Worm (Caenorhabditis elegans): ENCODE measurements around the gene mdt-30.

Gene mdt-30

ce11 chrIII:8045734-8046133 lies 17.9 kb upstream of the mdt-30 start, which contains the start of gene K12H4.3:
TSS of gene K12H4.3 (plus strand) at chrIII:8046034.
- TF ChIP-seq T22C8.4 (GFP tag; IDR thresholded peaks at IDR 0.05), result no peak
- TF ChIP-seq ztf-29 (GFP tag; IDR thresholded peaks at IDR 0.05), result no peak
- no peak for TF ChIP-seq flt-1 (GFP tag; IDR thresholded peaks at IDR 0.05)
- TF ChIP-seq ref-1 (GFP tag; conservative IDR thresholded peaks at IDR 0.05), result no peak
- TF ChIP-seq cog-1 (tag; optimal IDR thresholded peaks at IDR 0.05), result no peak
- no peak for TF ChIP-seq med-1 (GFP tag; optimal IDR thresholded peaks at IDR 0.05; ENCODE audit: insufficient read depth)
- no peak for TF ChIP-seq klf-2 (GFP tag; conservative IDR thresholded peaks at IDR 0.05)
- no peak for TF ChIP-seq tab-1 (GFP tag; IDR thresholded peaks at IDR 0.05)

ce11 chrIII:8044717-8045116 lies 16.9 kb upstream of the mdt-30 start, which contains the start of gene spcs-3:
TSS of gene spcs-3 (plus strand) at chrIII:8045017.
- TF ChIP-seq ref-1 (GFP tag; conservative IDR thresholded peaks at IDR 0.05), result no peak
- TF ChIP-seq klf-2 (GFP tag; conservative IDR thresholded peaks at IDR 0.05), result no peak
- TF ChIP-seq med-1 (GFP tag; optimal IDR thresholded peaks at IDR 0.05; ENCODE audit: insufficient read depth), result no peak
- TF ChIP-seq flt-1 (GFP tag; IDR thresholded peaks at IDR 0.05), result no peak
- TF ChIP-seq ztf-29 (GFP tag; IDR thresholded peaks at IDR 0.05), result no peak
- no peak for TF ChIP-seq T22C8.4 (GFP tag; IDR thresholded peaks at IDR 0.05)
- TF ChIP-seq ztf-23 (GFP tag; IDR thresholded peaks at IDR 0.05), result no peak
- no peak for TF ChIP-seq tab-1 (GFP tag; IDR thresholded peaks at IDR 0.05)
- TF ChIP-seq cog-1 (tag; optimal IDR thresholded peaks at IDR 0.05), result no peak

- TF ChIP-seq flt-1 (GFP tag; IDR thresholded peaks at IDR 0.05) (no peak), klf-2 (GFP tag; conservative IDR thresholded peaks at IDR 0.05) (no peak), ztf-23 (GFP tag; IDR thresholded peaks at IDR 0.05) (no peak), ref-1 (GFP tag; conservative IDR thresholded peaks at IDR 0.05) (no peak), T22C8.4 (GFP tag; IDR thresholded peaks at IDR 0.05) (no peak), tab-1 (GFP tag; IDR thresholded peaks at IDR 0.05) (no peak), ztf-29 (GFP tag; IDR thresholded peaks at IDR 0.05) (no peak), med-1 (GFP tag; optimal IDR thresholded peaks at IDR 0.05; ENCODE audit: insufficient read depth) (no peak), cog-1 (tag; optimal IDR thresholded peaks at IDR 0.05) (no peak)
Observed at ce11 chrIII:8044187-8044586, 16.3 kb upstream of the mdt-30 start, which contains the start of gene K12H4.5. TSS of gene K12H4.5 (plus strand) at chrIII:8044487.

ce11 chrIII:8043784-8044183 lies 15.9 kb upstream of the mdt-30 start:
- TF ChIP-seq med-1 (GFP tag; optimal IDR thresholded peaks at IDR 0.05; ENCODE audit: insufficient read depth), result peak; percentile 73
- TF ChIP-seq cog-1 (tag; optimal IDR thresholded peaks at IDR 0.05), result peak; percentile 100
- TF ChIP-seq tab-1 (GFP tag; IDR thresholded peaks at IDR 0.05), result peak; percentile 99
- TF ChIP-seq klf-2 (GFP tag; conservative IDR thresholded peaks at IDR 0.05), result peak; percentile 100
- TF ChIP-seq T22C8.4 (GFP tag; IDR thresholded peaks at IDR 0.05), result peak; percentile 99
- peak; percentile 99 for TF ChIP-seq ztf-23 (GFP tag; IDR thresholded peaks at IDR 0.05)
- peak; percentile 100 for TF ChIP-seq flt-1 (GFP tag; IDR thresholded peaks at IDR 0.05)
- peak; percentile 100 for TF ChIP-seq ref-1 (GFP tag; conservative IDR thresholded peaks at IDR 0.05)
- peak; percentile 99 for TF ChIP-seq ztf-29 (GFP tag; IDR thresholded peaks at IDR 0.05)

ce11 chrIII:8042775-8043174 lies 14.9 kb upstream of the mdt-30 start, which contains the start of gene K12H4.6:
TSS of gene K12H4.6 (minus strand) at chrIII:8042875.
- TF ChIP-seq flt-1 (GFP tag; IDR thresholded peaks at IDR 0.05), result no peak
- no peak for TF ChIP-seq klf-2 (GFP tag; conservative IDR thresholded peaks at IDR 0.05)
- no peak for TF ChIP-seq ref-1 (GFP tag; conservative IDR thresholded peaks at IDR 0.05)
- TF ChIP-seq ztf-29 (GFP tag; IDR thresholded peaks at IDR 0.05), result no peak
- no peak for TF ChIP-seq cog-1 (tag; optimal IDR thresholded peaks at IDR 0.05)
- TF ChIP-seq med-1 (GFP tag; optimal IDR thresholded peaks at IDR 0.05; ENCODE audit: insufficient read depth), result no peak
- no peak for TF ChIP-seq ztf-23 (GFP tag; IDR thresholded peaks at IDR 0.05)
- no peak for TF ChIP-seq T22C8.4 (GFP tag; IDR thresholded peaks at IDR 0.05)
- TF ChIP-seq tab-1 (GFP tag; IDR thresholded peaks at IDR 0.05), result no peak

DNA sequence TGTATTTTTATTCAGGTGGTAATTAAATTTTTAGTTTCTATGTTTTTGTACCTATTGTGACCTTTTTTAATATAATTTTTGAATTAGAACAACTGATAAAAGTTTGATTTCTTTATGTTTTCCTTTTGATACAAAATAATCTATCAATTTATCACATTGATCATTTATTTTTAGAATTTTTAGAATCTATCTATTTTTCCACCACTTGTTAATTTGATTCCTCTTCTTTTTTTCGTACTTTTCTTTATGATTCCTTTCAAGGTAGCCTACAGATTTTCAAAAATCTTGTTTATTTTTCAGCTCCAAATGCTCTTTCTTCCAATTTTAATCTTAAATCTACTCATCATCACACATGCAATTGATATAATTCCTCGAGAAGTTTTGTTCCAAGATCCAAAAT lies 10.1 kb upstream of the mdt-30 start, which contains the start of gene dpf-6:
TSS of gene dpf-6 (plus strand) at position 301 of the 400 bp plus-strand sequence.
- TF ChIP-seq flt-1 (GFP tag; IDR thresholded peaks at IDR 0.05) (no peak), ztf-29 (GFP tag; IDR thresholded peaks at IDR 0.05) (no peak), T22C8.4 (GFP tag; IDR thresholded peaks at IDR 0.05) (no peak), klf-2 (GFP tag; conservative IDR thresholded peaks at IDR 0.05) (no peak), cog-1 (tag; optimal IDR thresholded peaks at IDR 0.05) (no peak), tab-1 (GFP tag; IDR thresholded peaks at IDR 0.05) (no peak), med-1 (GFP tag; optimal IDR thresholded peaks at IDR 0.05; ENCODE audit: insufficient read depth) (no peak), ztf-23 (GFP tag; IDR thresholded peaks at IDR 0.05) (no peak), ref-1 (GFP tag; conservative IDR thresholded peaks at IDR 0.05) (no peak)

DNA sequence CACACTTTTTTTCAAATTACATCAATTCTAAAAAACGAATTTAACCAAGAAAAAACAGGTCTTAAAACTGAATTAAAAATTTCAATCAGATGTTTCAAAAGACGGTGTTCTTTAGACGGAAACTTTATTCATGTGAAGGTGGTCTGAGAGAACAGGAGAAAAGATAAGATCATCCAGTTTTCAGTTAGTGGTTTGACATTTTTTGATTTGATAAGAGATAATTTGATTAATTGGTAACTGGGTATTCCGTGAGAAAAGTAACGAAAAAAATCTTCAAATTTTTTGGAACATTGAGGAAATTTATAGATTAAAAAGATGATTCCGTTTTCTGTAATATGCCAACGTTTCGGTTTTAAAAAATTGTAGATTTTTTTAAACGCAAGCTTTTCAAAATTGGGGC lies 8.7 kb upstream of the mdt-30 start:
- TF ChIP-seq T22C8.4 (GFP tag; IDR thresholded peaks at IDR 0.05) (no peak), ref-1 (GFP tag; conservative IDR thresholded peaks at IDR 0.05) (no peak), ztf-29 (GFP tag; IDR thresholded peaks at IDR 0.05) (no peak), ztf-23 (GFP tag; IDR thresholded peaks at IDR 0.05) (no peak), cog-1 (tag; optimal IDR thresholded peaks at IDR 0.05) (no peak), klf-2 (GFP tag; conservative IDR thresholded peaks at IDR 0.05) (no peak), tab-1 (GFP tag; IDR thresholded peaks at IDR 0.05) (no peak), med-1 (GFP tag; optimal IDR thresholded peaks at IDR 0.05; ENCODE audit: insufficient read depth) (no peak), flt-1 (GFP tag; IDR thresholded peaks at IDR 0.05) (no peak)

- TF ChIP-seq ztf-23 (GFP tag; IDR thresholded peaks at IDR 0.05) (no peak), ztf-29 (GFP tag; IDR thresholded peaks at IDR 0.05) (no peak), T22C8.4 (GFP tag; IDR thresholded peaks at IDR 0.05) (no peak), cog-1 (tag; optimal IDR thresholded peaks at IDR 0.05) (no peak), flt-1 (GFP tag; IDR thresholded peaks at IDR 0.05) (no peak), klf-2 (GFP tag; conservative IDR thresholded peaks at IDR 0.05) (no peak), tab-1 (GFP tag; IDR thresholded peaks at IDR 0.05) (no peak), ref-1 (GFP tag; conservative IDR thresholded peaks at IDR 0.05) (no peak), med-1 (GFP tag; optimal IDR thresholded peaks at IDR 0.05; ENCODE audit: insufficient read depth) (no peak)
Observed at ce11 chrIII:8036050-8036449, 8.2 kb upstream of the mdt-30 start.

- TF ChIP-seq tab-1 (GFP tag; IDR thresholded peaks at IDR 0.05) (no peak), klf-2 (GFP tag; conservative IDR thresholded peaks at IDR 0.05) (no peak), med-1 (GFP tag; optimal IDR thresholded peaks at IDR 0.05; ENCODE audit: insufficient read depth) (no peak), cog-1 (tag; optimal IDR thresholded peaks at IDR 0.05) (no peak), T22C8.4 (GFP tag; IDR thresholded peaks at IDR 0.05) (no peak), ztf-29 (GFP tag; IDR thresholded peaks at IDR 0.05) (no peak), flt-1 (GFP tag; IDR thresholded peaks at IDR 0.05) (no peak), ref-1 (GFP tag; conservative IDR thresholded peaks at IDR 0.05) (no peak), ztf-23 (GFP tag; IDR thresholded peaks at IDR 0.05) (no peak)
Observed at ce11 chrIII:8033534-8033933, 5.7 kb upstream of the mdt-30 start, which contains the start of gene F44B9.10. TSS of gene F44B9.10 (minus strand) at chrIII:8033634.

Measured in whole organism, midembryonic.